Worm (Caenorhabditis elegans) whole organism, mixed stage, embryonic: ENCODE measurements around the gene fbxc-42.

Experiments
- ceh-39 ChIP-seq: fragments of 150-350 bp; optimal IDR thresholded peaks from 2 replicates; lab custom pipeline; 2014; ENCODE audit warnings: missing biosample characterization, missing genetic modification characterization
- ceh-43 ChIP-seq: fragments of 200-800 bp; sonication (Bioruptor generic); optimal IDR thresholded peaks from 2 replicates; lab custom pipeline; 2018; ENCODE audit warnings: mild to moderate bottlenecking, missing genetic modification characterization, moderate library complexity, missing compliant biosample characterization
- ces-1 ChIP-seq: fragments of 150-350 bp; optimal IDR thresholded peaks from 2 replicates; lab custom pipeline; 2014; ENCODE audit warnings: missing biosample characterization, missing genetic modification reagents, missing genetic modification characterization
- drap-1 ChIP-seq: fragments of 200-800 bp; sonication (Bioruptor generic); optimal IDR thresholded peaks from 3 replicates; lab custom pipeline; 2018; ENCODE audit warnings: mild to moderate bottlenecking, missing genetic modification characterization, missing compliant biosample characterization
- elt-1 ChIP-seq: sonication (generic microtip); optimal IDR thresholded peaks from 2 replicates; lab custom pipeline; 2017; ENCODE audit warnings: missing genetic modification characterization, mild to moderate bottlenecking, missing compliant biosample characterization, antibody characterized with exemption, moderate library complexity, borderline replicate concordance; ENCODE audit not compliant: insufficient read depth
- elt-3 ChIP-seq: fragments of 150-350 bp; optimal IDR thresholded peaks from 2 replicates; lab custom pipeline; 2014; ENCODE audit warnings: missing biosample characterization, missing genetic modification characterization
- flh-1 ChIP-seq: fragments of 200-800 bp; sonication (Bioruptor generic); optimal IDR thresholded peaks from 2 replicates; lab custom pipeline; 2018; ENCODE audit warnings: mild to moderate bottlenecking, missing genetic modification characterization, moderate library complexity, missing compliant biosample characterization
- ham-2 ChIP-seq: fragments of 200-800 bp; sonication (Bioruptor generic); optimal IDR thresholded peaks from 2 replicates; lab custom pipeline; 2018; ENCODE audit warnings: mild to moderate bottlenecking, missing genetic modification characterization, missing compliant biosample characterization
- hlh-1 ChIP-seq: fragments of 150-350 bp; optimal IDR thresholded peaks from 2 replicates; lab custom pipeline; 2014; ENCODE audit warnings: missing biosample characterization, missing genetic modification reagents, missing genetic modification characterization
- lin-13 ChIP-seq: fragments of 150-350 bp; optimal IDR thresholded peaks from 2 replicates; lab custom pipeline; 2014; ENCODE audit warnings: missing biosample characterization, missing genetic modification characterization
- lin-32 ChIP-seq: fragments of 200-800 bp; sonication (Bioruptor generic); optimal IDR thresholded peaks from 2 replicates; lab custom pipeline; 2018; ENCODE audit warnings: mild to moderate bottlenecking, missing genetic modification characterization, missing compliant biosample characterization
- lsy-2 ChIP-seq: fragments of 150-350 bp; optimal IDR thresholded peaks from 2 replicates; lab custom pipeline; 2014; ENCODE audit warnings: missing biosample characterization, missing genetic modification characterization
- mab-5 ChIP-seq: fragments of 150-350 bp; optimal IDR thresholded peaks from 2 replicates; lab custom pipeline; 2014; ENCODE audit warnings: missing biosample characterization, missing genetic modification characterization
- mep-1 ChIP-seq: fragments of 150-350 bp; optimal IDR thresholded peaks from 2 replicates; lab custom pipeline; 2017; ENCODE audit warnings: missing biosample characterization, missing genetic modification reagents, missing genetic modification characterization, inconsistent platforms
- mls-2 ChIP-seq: sonication (generic microtip); optimal IDR thresholded peaks from 2 replicates; lab custom pipeline; 2016; ENCODE audit warnings: mild to moderate bottlenecking, missing genetic modification characterization, moderate library complexity, missing compliant biosample characterization
- nhr-12 ChIP-seq: fragments of 150-350 bp; optimal IDR thresholded peaks from 2 replicates; lab custom pipeline; 2014; ENCODE audit warnings: missing biosample characterization, missing genetic modification characterization
- nhr-2 ChIP-seq: fragments of 150-350 bp; optimal IDR thresholded peaks from 2 replicates; lab custom pipeline; 2014; ENCODE audit warnings: missing biosample characterization, missing genetic modification characterization
- nhr-237 ChIP-seq: fragments of 150-350 bp; optimal IDR thresholded peaks from 2 replicates; lab custom pipeline; 2014; ENCODE audit warnings: missing biosample characterization, missing genetic modification characterization
- nhr-76 ChIP-seq: sonication (generic microtip); optimal IDR thresholded peaks from 2 replicates; lab custom pipeline; 2017; ENCODE audit warnings: missing biosample characterization, missing genetic modification characterization
- pha-4 ChIP-seq: fragments of 150-350 bp; optimal IDR thresholded peaks from 2 replicates; lab custom pipeline; 2018; ENCODE audit warnings: missing biosample characterization, missing genetic modification reagents, missing genetic modification characterization
- sem-2 ChIP-seq: fragments of 200-800 bp; sonication (Bioruptor generic); optimal IDR thresholded peaks from 2 replicates; lab custom pipeline; 2018; ENCODE audit warnings: mild to moderate bottlenecking, missing genetic modification characterization, missing compliant biosample characterization
- snpc-4 ChIP-seq: fragments of 150-350 bp; optimal IDR thresholded peaks from 2 replicates; lab custom pipeline; 2014; ENCODE audit warnings: missing biosample characterization, missing genetic modification characterization
- sptf-1 ChIP-seq: sonication (generic microtip); optimal IDR thresholded peaks from 2 replicates; lab custom pipeline; 2017; ENCODE audit warnings: mild to moderate bottlenecking, missing genetic modification characterization, moderate library complexity, missing compliant biosample characterization
- tbx-8 ChIP-seq: fragments of 200-800 bp; sonication (Bioruptor generic); optimal IDR thresholded peaks from 2 replicates; lab custom pipeline; 2018; ENCODE audit warnings: mild to moderate bottlenecking, missing genetic modification characterization, moderate library complexity, missing compliant biosample characterization
- unc-120 ChIP-seq: sonication (generic microtip); optimal IDR thresholded peaks from 2 replicates; lab custom pipeline; 2017; ENCODE audit warnings: missing genetic modification characterization, missing compliant biosample characterization; ENCODE audit not compliant: poor library complexity, severe bottlenecking
- unc-39 ChIP-seq: fragments of 150-350 bp; optimal IDR thresholded peaks from 2 replicates; lab custom pipeline; 2014; ENCODE audit warnings: missing biosample characterization, missing genetic modification characterization
- unc-62 ChIP-seq: fragments of 150-350 bp; optimal IDR thresholded peaks from 2 replicates; lab custom pipeline; 2014; ENCODE audit warnings: missing biosample characterization, missing genetic modification reagents, missing genetic modification characterization
- zip-8 ChIP-seq: fragments of 150-350 bp; optimal IDR thresholded peaks from 2 replicates; lab custom pipeline; 2014; ENCODE audit warnings: missing biosample characterization, missing genetic modification characterization
- ztf-11 ChIP-seq: fragments of 150-350 bp; optimal IDR thresholded peaks from 2 replicates; lab custom pipeline; 2014; ENCODE audit warnings: missing biosample characterization, missing genetic modification characterization

fbxc-42 gene

DNA sequence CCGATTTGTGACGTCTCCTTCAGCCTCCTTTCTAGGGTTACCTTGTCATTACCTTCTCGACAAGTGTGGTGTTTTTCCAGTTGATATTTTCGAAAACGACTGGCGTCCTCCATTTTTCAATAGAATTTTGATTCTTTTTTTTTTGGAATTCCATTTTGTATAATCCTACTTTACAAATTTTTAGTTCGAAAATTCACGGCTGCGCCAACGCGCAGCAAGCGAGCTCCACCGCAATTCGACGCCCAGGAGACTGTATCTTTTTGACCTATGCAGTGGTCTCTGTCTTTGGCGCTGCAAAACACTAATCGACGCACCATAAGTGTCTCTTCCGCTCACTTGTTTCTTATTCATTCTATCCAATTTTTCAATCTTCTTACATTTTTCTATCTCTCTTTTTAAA, at the start of gene fbxc-42:
fbxc-42 (plus strand) TSS at position 301 of the 400 bp plus-strand sequence.
- TF ChIP-seq ceh-43 (GFP tag; lab: Kevin White, UChicago), result no peak
- no peak for TF ChIP-seq nhr-237 (tag; lab: Kevin White, UChicago)
- TF ChIP-seq lin-32 (GFP tag; lab: Kevin White, UChicago), result no peak
- no peak for TF ChIP-seq flh-1 (GFP tag; lab: Kevin White, UChicago)
- TF ChIP-seq snpc-4 (tag; lab: Kevin White, UChicago), result no peak
- no peak for TF ChIP-seq drap-1 (GFP tag; lab: Kevin White, UChicago)
- no peak for TF ChIP-seq mab-5 (tag; lab: Kevin White, UChicago)
- no peak for TF ChIP-seq nhr-76 (tag; lab: Kevin White, UChicago)
- no peak for TF ChIP-seq ham-2 (GFP tag; lab: Kevin White, UChicago)
- TF ChIP-seq ztf-11, result no peak
- TF ChIP-seq nhr-12 (tag; lab: Kevin White, UChicago), result no peak
- TF ChIP-seq mls-2, result no peak
- no peak for TF ChIP-seq unc-120
- no peak for TF ChIP-seq elt-3 (tag; lab: Kevin White, UChicago)
- TF ChIP-seq sptf-1 (tag; lab: Kevin White, UChicago), result no peak
- TF ChIP-seq unc-39 (tag; lab: Kevin White, UChicago), result no peak

DNA sequence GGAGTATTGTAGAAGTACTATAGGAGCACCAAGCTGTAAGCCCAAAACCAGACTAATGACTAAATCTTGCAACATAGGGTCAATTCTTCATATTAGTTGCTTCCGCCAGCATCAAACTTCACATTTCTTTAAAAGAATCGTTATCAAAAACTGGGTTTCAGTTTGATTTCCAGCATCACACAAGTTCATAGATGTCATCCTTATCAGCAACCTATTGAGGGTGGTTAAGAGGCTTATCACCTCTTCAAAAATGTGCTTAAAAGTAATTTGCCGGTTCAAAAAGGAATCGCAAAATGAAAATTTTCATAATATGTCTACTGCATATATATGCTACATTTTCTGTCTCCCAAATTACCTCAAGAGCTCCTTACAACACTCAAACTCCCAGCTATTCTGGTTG, 47.6 kb upstream of the fbxc-42 start, which contains the start of gene clec-43:
clec-43 (plus strand) TSS at position 294 of the 400 bp plus-strand sequence.
- no peak for TF ChIP-seq lin-13
- no peak for TF ChIP-seq tbx-8 (GFP tag; lab: Kevin White, UChicago)
- TF ChIP-seq unc-120, result no peak

DNA sequence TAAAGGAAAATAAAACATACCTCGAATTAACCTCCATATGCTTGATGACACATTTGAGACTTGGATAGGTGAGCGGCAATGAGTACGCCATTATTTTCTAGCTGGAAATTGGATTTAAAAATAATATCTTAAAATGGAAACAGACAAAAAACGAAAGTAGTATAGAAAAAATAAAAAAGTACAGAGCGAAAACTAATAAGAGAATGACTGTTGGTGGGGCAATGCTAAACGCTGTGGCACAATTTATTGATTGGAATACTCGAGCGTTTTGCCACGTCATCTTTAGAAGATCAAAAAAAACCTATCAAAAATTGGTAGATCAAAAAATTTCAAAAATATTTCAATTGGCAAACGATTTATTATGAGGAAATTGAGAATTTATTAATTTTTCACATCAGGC, 43.3 kb upstream of the fbxc-42 start, which contains the start of gene fbxc-32:
fbxc-32 (minus strand) TSS at position 101 of the 400 bp plus-strand sequence.
- TF ChIP-seq ceh-39 (no peak), elt-3 (tag; lab: Kevin White, UChicago) (no peak), lin-32 (GFP tag; lab: Kevin White, UChicago) (no peak), mab-5 (tag; lab: Kevin White, UChicago) (no peak), sem-2 (GFP tag; lab: Kevin White, UChicago) (no peak)

DNA sequence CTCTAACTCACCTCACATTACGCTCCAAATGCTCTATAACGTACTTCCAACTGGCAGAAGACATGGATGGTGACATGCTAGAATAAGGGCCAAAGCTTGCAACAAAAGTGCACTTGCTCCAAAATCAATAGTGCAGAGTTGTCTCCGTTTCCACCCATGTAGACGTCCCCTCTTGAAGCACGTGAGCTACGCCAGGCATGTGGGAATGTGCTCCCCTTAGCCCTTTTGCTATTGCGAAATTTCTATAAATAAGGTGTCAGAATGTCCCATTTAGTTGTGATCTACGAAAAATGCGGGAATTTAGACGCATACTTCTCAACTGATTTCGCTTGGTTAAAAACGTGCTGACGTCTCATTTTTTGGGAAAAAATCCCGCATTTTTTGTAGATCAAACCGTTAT, 41.0 kb upstream of the fbxc-42 start:
- TF ChIP-seq mep-1 (no peak), nhr-12 (tag; lab: Kevin White, UChicago) (no peak), unc-62 (GFP tag; lab: Kevin White, UChicago) (no peak), snpc-4 (tag; lab: Kevin White, UChicago) (no peak), nhr-237 (tag; lab: Kevin White, UChicago) (no peak), drap-1 (GFP tag; lab: Kevin White, UChicago) (no peak), hlh-1 (tag; lab: Kevin White, UChicago) (no peak), ham-2 (GFP tag; lab: Kevin White, UChicago) (no peak), nhr-2 (tag; lab: Kevin White, UChicago) (no peak), mls-2 (no peak)
- TF ChIP-seq, all 35 proteins: peak for 0

DNA sequence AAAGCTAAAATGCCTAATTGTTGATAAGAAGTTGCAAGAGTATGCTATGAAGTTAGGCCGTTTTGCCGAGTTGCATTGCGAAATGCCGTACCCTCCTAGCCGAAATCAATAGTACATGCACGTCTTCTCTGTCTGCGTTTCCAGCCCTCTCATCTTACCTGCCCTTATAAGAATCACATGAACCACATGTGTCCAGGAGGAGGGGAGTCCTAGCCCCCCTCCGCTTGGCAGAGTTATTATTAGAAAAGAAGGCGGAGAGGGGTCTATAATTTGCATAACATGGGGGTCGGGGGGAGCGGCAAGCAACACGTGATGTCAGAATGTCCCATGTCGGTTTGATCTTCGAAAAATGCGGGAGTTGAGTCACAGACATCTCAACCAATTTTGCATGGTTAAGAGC, 38.3 kb upstream of the fbxc-42 start:
- TF ChIP-seq flh-1 (GFP tag; lab: Kevin White, UChicago), result no peak
- TF ChIP-seq lin-13, result no peak
- TF ChIP-seq ztf-11, result no peak
- no peak for TF ChIP-seq zip-8 (tag; lab: Kevin White, UChicago)
- no peak for TF ChIP-seq unc-62 (GFP tag; lab: Kevin White, UChicago)
- TF ChIP-seq sptf-1 (tag; lab: Kevin White, UChicago), result no peak
- TF ChIP-seq mab-5 (tag; lab: Kevin White, UChicago), result no peak
- TF ChIP-seq ham-2 (GFP tag; lab: Kevin White, UChicago), result no peak
- no peak for TF ChIP-seq nhr-2 (tag; lab: Kevin White, UChicago)
- no peak for TF ChIP-seq elt-1 (tag; lab: Kevin White, UChicago)
- TF ChIP-seq ceh-39, result no peak
- no peak for TF ChIP-seq sem-2 (GFP tag; lab: Kevin White, UChicago)
- no peak for TF ChIP-seq pha-4 (tag; lab: Kevin White, UChicago)
- TF ChIP-seq unc-120, result no peak
- TF ChIP-seq nhr-237 (tag; lab: Kevin White, UChicago), result no peak
- TF ChIP-seq ces-1 (GFP tag; lab: Kevin White, UChicago), result no peak
- no peak for TF ChIP-seq elt-3 (tag; lab: Kevin White, UChicago)
- no peak for TF ChIP-seq ceh-43 (GFP tag; lab: Kevin White, UChicago)
- no peak for TF ChIP-seq hlh-1 (tag; lab: Kevin White, UChicago)
- TF ChIP-seq lsy-2 (tag; lab: Kevin White, UChicago), result no peak
